Fruit fly (Drosophila melanogaster) whole organism, embryonic: ENCODE results near the gene CG4278.

Experiments used
- CG10267 ChIP-seq: fragments of 200-800 bp; sonication (Bioruptor generic); optimal IDR thresholded peaks from 2 replicates; lab custom pipeline; 2018; ENCODE audit warnings: missing biosample characterization, mild to moderate bottlenecking, missing genetic modification characterization, moderate library complexity
- CG13123 ChIP-seq: fragments of 200-800 bp; sonication (Bioruptor generic); optimal IDR thresholded peaks from 2 replicates; lab custom pipeline; 2016; ENCODE audit warnings: missing biosample characterization, missing genetic modification characterization
- CG13296 ChIP-seq: fragments of 200-800 bp; sonication (Bioruptor generic); optimal IDR thresholded peaks from 3 replicates; lab custom pipeline; 2018; ENCODE audit warnings: missing biosample characterization, mild to moderate bottlenecking, missing genetic modification characterization
- CG14710 ChIP-seq: fragments of 200-800 bp; sonication (Bioruptor generic); optimal IDR thresholded peaks from 3 replicates; lab custom pipeline; 2019; ENCODE audit warnings: missing biosample characterization, mild to moderate bottlenecking, missing genetic modification characterization, moderate library complexity
- CG1602 ChIP-seq: fragments of 200-800 bp; sonication (Bioruptor generic); optimal IDR thresholded peaks from 3 replicates; lab custom pipeline; 2016; ENCODE audit warnings: missing biosample characterization, missing genetic modification characterization
- CG16863 ChIP-seq: fragments of 200-800 bp; sonication (Bioruptor generic); optimal IDR thresholded peaks from 3 replicates; lab custom pipeline; 2016; ENCODE audit warnings: missing biosample characterization, missing genetic modification characterization
- CG17186 ChIP-seq: fragments of 200-800 bp; sonication (Bioruptor generic); optimal IDR thresholded peaks from 3 replicates; lab custom pipeline; 2017; ENCODE audit warnings: missing biosample characterization, missing genetic modification reagents, missing genetic modification characterization
- CG17385 ChIP-seq: fragments of 200-800 bp; sonication (Bioruptor generic); optimal IDR thresholded peaks from 3 replicates; lab custom pipeline; 2018; ENCODE audit warnings: missing biosample characterization, mild to moderate bottlenecking, missing genetic modification characterization
- CG17802 ChIP-seq: fragments of 200-800 bp; sonication (Bioruptor generic); optimal IDR thresholded peaks from 2 replicates; lab custom pipeline; 2018; ENCODE audit warnings: missing biosample characterization, mild to moderate bottlenecking, missing genetic modification characterization, moderate library complexity
- CG18476 ChIP-seq: fragments of 200-800 bp; sonication (Bioruptor generic); optimal IDR thresholded peaks from 2 replicates; lab custom pipeline; 2016; ENCODE audit warnings: missing biosample characterization, mild to moderate bottlenecking, missing genetic modification characterization
- CG18764 ChIP-seq: fragments of 200-800 bp; sonication (Bioruptor generic); optimal IDR thresholded peaks from 3 replicates; lab custom pipeline; 2016; ENCODE audit warnings: missing biosample characterization, missing genetic modification characterization
- CG2199 ChIP-seq: fragments of 200-800 bp; sonication (Bioruptor generic); IDR thresholded peaks from 3 replicates; pipeline ENCODE4 v1.3.6; 2022; ENCODE audit warnings: missing biosample characterization, missing genetic modification characterization
- CG2202 ChIP-seq: fragments of 200-800 bp; sonication (Bioruptor generic); optimal IDR thresholded peaks from 2 replicates; lab custom pipeline; 2018; ENCODE audit warnings: missing biosample characterization, mild to moderate bottlenecking, missing genetic modification characterization
- CG3281 ChIP-seq: fragments of 200-800 bp; sonication (Bioruptor generic); optimal IDR thresholded peaks from 3 replicates; lab custom pipeline; 2017; ENCODE audit warnings: missing biosample characterization, mild to moderate bottlenecking, missing genetic modification characterization
- CG3726 ChIP-seq: fragments of 200-800 bp; sonication (Bioruptor generic); IDR thresholded peaks from 3 replicates; pipeline ENCODE4, ENCODE4 v1.3.6; 2022; ENCODE audit warnings: missing biosample characterization, missing genetic modification characterization
- CG4424 ChIP-seq: fragments of 200-800 bp; sonication (Bioruptor generic); optimal IDR thresholded peaks from 3 replicates; lab custom pipeline; 2016; ENCODE audit warnings: missing biosample characterization, missing genetic modification characterization
- CG5245 ChIP-seq: fragments of 200-800 bp; sonication (Bioruptor generic); optimal IDR thresholded peaks from 3 replicates; lab custom pipeline; 2016; ENCODE audit warnings: missing biosample characterization, missing genetic modification characterization
- CG8281 ChIP-seq: fragments of 200-800 bp; sonication (Bioruptor generic); optimal IDR thresholded peaks from 2 replicates; lab custom pipeline; 2018; ENCODE audit warnings: missing biosample characterization, mild to moderate bottlenecking, missing genetic modification characterization, moderate library complexity
- CG8359 ChIP-seq: fragments of 200-800 bp; sonication (Bioruptor generic); optimal IDR thresholded peaks from 2 replicates; lab custom pipeline; 2017; ENCODE audit warnings: missing biosample characterization, mild to moderate bottlenecking, missing genetic modification characterization, borderline replicate concordance
- CG8388 ChIP-seq: fragments of 200-800 bp; sonication (Bioruptor generic); optimal IDR thresholded peaks from 2 replicates; lab custom pipeline; 2019; ENCODE audit warnings: missing biosample characterization, mild to moderate bottlenecking, missing genetic modification characterization, moderate library complexity
- CG9932 ChIP-seq: fragments of 200-800 bp; sonication (Bioruptor generic); IDR thresholded peaks from 2 replicates; pipeline ENCODE4 v1.3.6; 2022; ENCODE audit warnings: missing biosample characterization, missing genetic modification characterization
- Chrac-16 ChIP-seq: fragments of 200-800 bp; sonication (Bioruptor generic); optimal IDR thresholded peaks from 3 replicates; lab custom pipeline; 2016; ENCODE audit warnings: missing biosample characterization, missing genetic modification characterization
- E2f1 ChIP-seq: fragments of 200-800 bp; sonication (Bioruptor generic); IDR thresholded peaks from 2 replicates; pipeline ENCODE4 v1.3.6; 2022; ENCODE audit warnings: missing biosample characterization, missing genetic modification characterization
- Ets65A ChIP-seq: fragments of 200-800 bp; sonication (Bioruptor generic); peaks from one replicate; lab custom pipeline; 2016; ENCODE audit warnings: missing biosample characterization, missing genetic modification characterization
- Gsc ChIP-seq: fragments of 200-800 bp; sonication (Bioruptor generic); IDR thresholded peaks from 2 replicates; pipeline ENCODE4 v1.3.6; 2022; ENCODE audit warnings: missing biosample characterization, missing genetic modification characterization
- HLH3B ChIP-seq: fragments of 200-800 bp; sonication (Bioruptor generic); IDR thresholded peaks from 2 replicates; pipeline ENCODE4 v1.3.6; 2022; ENCODE audit warnings: missing biosample characterization, missing genetic modification characterization
- Hey ChIP-seq: fragments of 200-800 bp; sonication (Bioruptor generic); optimal IDR thresholded peaks from 3 replicates; lab custom pipeline; 2018; ENCODE audit warnings: missing biosample characterization, mild to moderate bottlenecking, missing genetic modification characterization
- Hr39 ChIP-seq: fragments of >200 bp; optimal IDR thresholded peaks from 2 replicates; lab custom pipeline; 2017
- MESR4 ChIP-seq: fragments of 200-800 bp; sonication (Bioruptor generic); optimal IDR thresholded peaks from 2 replicates; lab custom pipeline; 2018; ENCODE audit warnings: missing biosample characterization, mild to moderate bottlenecking, missing genetic modification characterization, moderate library complexity
- Mrtf ChIP-seq: fragments of 200-800 bp; sonication (Bioruptor generic); IDR thresholded peaks from 3 replicates; pipeline ENCODE4 v1.3.6; 2022; ENCODE audit warnings: missing biosample characterization, missing genetic modification characterization
- Neu2 ChIP-seq: fragments of 200-800 bp; sonication (Bioruptor generic); optimal IDR thresholded peaks from 3 replicates; lab custom pipeline; 2016; ENCODE audit warnings: missing biosample characterization, missing genetic modification characterization, borderline replicate concordance
- Rx ChIP-seq: fragments of 200-800 bp; sonication (Bioruptor generic); IDR thresholded peaks from 2 replicates; pipeline ENCODE4 v1.3.6; 2022; ENCODE audit warnings: missing biosample characterization, missing genetic modification characterization
- Sox100B ChIP-seq: fragments of 200-800 bp; sonication (Bioruptor generic); optimal IDR thresholded peaks from 3 replicates; lab custom pipeline; 2018; ENCODE audit warnings: missing biosample characterization, mild to moderate bottlenecking, missing genetic modification characterization
- bigmax ChIP-seq: fragments of 200-800 bp; sonication (Bioruptor generic); optimal IDR thresholded peaks from 2 replicates; lab custom pipeline; 2018; ENCODE audit warnings: missing biosample characterization, mild to moderate bottlenecking, missing genetic modification characterization
- chn ChIP-seq: fragments of 200-800 bp; sonication (Bioruptor generic); optimal IDR thresholded peaks from 2 replicates; lab custom pipeline; 2016; ENCODE audit warnings: missing biosample characterization, missing genetic modification characterization
- croc ChIP-seq: fragments of 200-800 bp; sonication (Bioruptor generic); conservative IDR thresholded peaks from 3 replicates; pipeline ENCODE4 v1.3.6; 2022; ENCODE audit warnings: missing biosample characterization, missing genetic modification characterization
- cwo ChIP-seq: fragments of 200-800 bp; sonication (Bioruptor generic); optimal IDR thresholded peaks from 3 replicates; lab custom pipeline; 2017; ENCODE audit warnings: missing biosample characterization, missing genetic modification characterization, mild to moderate bottlenecking, moderate library complexity, missing genetic modification reagents
- gce ChIP-seq: fragments of 200-800 bp; sonication (Bioruptor generic); IDR thresholded peaks from 3 replicates; pipeline ENCODE4 v1.3.6; 2022; ENCODE audit warnings: missing biosample characterization, missing genetic modification characterization
- gt ChIP-seq: fragments of 200-800 bp; sonication (Bioruptor generic); IDR thresholded peaks from 2 replicates; pipeline ENCODE4 v1.3.6; 2022; ENCODE audit warnings: missing biosample characterization, missing genetic modification characterization
- h ChIP-seq: fragments of >200 bp; optimal IDR thresholded peaks from 2 replicates; lab custom pipeline; 2017
- inv ChIP-seq: fragments of 200-800 bp; sonication (Bioruptor generic); IDR thresholded peaks from 2 replicates; pipeline ENCODE4 v1.3.6; 2022; ENCODE audit warnings: missing biosample characterization, missing genetic modification characterization; ENCODE audit not compliant: partially characterized antibody
- knrl ChIP-seq: fragments of 200-800 bp; sonication (Bioruptor generic); IDR thresholded peaks from 3 replicates; pipeline ENCODE4 v1.3.6; 2022; ENCODE audit warnings: missing biosample characterization, missing genetic modification characterization; ENCODE audit not compliant: partially characterized antibody
- lmd ChIP-seq: fragments of 200-800 bp; sonication (Bioruptor generic); IDR thresholded peaks from 2 replicates; pipeline ENCODE4 v1.3.6; 2022; ENCODE audit warnings: missing biosample characterization, missing genetic modification characterization
- pb ChIP-seq: fragments of 200-800 bp; sonication (Bioruptor generic); optimal IDR thresholded peaks from 3 replicates; lab custom pipeline; 2016; ENCODE audit warnings: missing biosample characterization, missing genetic modification characterization
- scrt ChIP-seq: fragments of 200-800 bp; sonication (Bioruptor generic); optimal IDR thresholded peaks from 2 replicates; lab custom pipeline; 2018; ENCODE audit warnings: missing biosample characterization, mild to moderate bottlenecking, missing genetic modification characterization, moderate library complexity
- sisA ChIP-seq: fragments of 200-800 bp; sonication (Bioruptor generic); IDR thresholded peaks from 2 replicates; pipeline ENCODE4 v1.3.6; 2022; ENCODE audit warnings: missing biosample characterization, missing genetic modification characterization
- so ChIP-seq: fragments of 200-800 bp; sonication (Bioruptor generic); IDR thresholded peaks from 3 replicates; pipeline ENCODE4 v1.3.6; 2022; ENCODE audit warnings: missing biosample characterization, missing genetic modification characterization
- sug ChIP-seq: fragments of 200-800 bp; optimal IDR thresholded peaks from 2 replicates; lab custom pipeline; 2019; ENCODE audit warnings: missing biosample characterization, mild to moderate bottlenecking, missing genetic modification characterization, moderate library complexity
- tin ChIP-seq: fragments of 200-800 bp; sonication (Bioruptor generic); optimal IDR thresholded peaks from 3 replicates; lab custom pipeline; 2016; ENCODE audit warnings: missing biosample characterization, missing genetic modification characterization
- tup ChIP-seq: fragments of 200-800 bp; sonication (Bioruptor generic); optimal IDR thresholded peaks from 2 replicates; lab custom pipeline; 2016; ENCODE audit warnings: missing biosample characterization, mild to moderate bottlenecking, missing genetic modification characterization, moderate library complexity

Gene CG4278

dm6 chr2L:16352585-16353580 lies 26.0 kb downstream of the CG4278 start, which contains the start of the genes Hyls1, chif and CG4455 (continued):
- TF ChIP-seq knrl (GFP tag; lab: Robert Waterston, UW) (peak; percentile 95), CG13296 (GFP tag; lab: Kevin White, UChicago) (no peak), tup (GFP tag; lab: Kevin White, UChicago) (no peak), CG18476 (no peak), croc (GFP tag; lab: Robert Waterston, UW) (no peak), lmd (GFP tag; lab: Robert Waterston, UW) (peak; percentile 43; the same call in 1 of the 2 replicates), gt (no peak), Neu2 (GFP tag; lab: Kevin White, UChicago) (no peak), Gsc (GFP tag; lab: Robert Waterston, UW) (no peak), chn (GFP tag; lab: Kevin White, UChicago) (no peak), CG1602 (peak; percentile 30), Rx (GFP tag; lab: Robert Waterston, UW) (no peak), so (no peak), CG17385 (no peak), CG14710 (tag; lab: Kevin White, UChicago) (peak; percentile 78), Chrac-16 (GFP tag; lab: Kevin White, UChicago) (peak; percentile 36), Mrtf (GFP tag; lab: Robert Waterston, UW) (no peak), Ets65A (GFP tag; lab: Kevin White, UChicago) (peak; percentile 68), CG8281 (tag; lab: Kevin White, UChicago) (no peak), CG17802 (tag; lab: Kevin White, UChicago) (no peak), CG3281 (GFP tag; lab: Kevin White, UChicago) (peak; percentile 24), pb (GFP tag; lab: Kevin White, UChicago) (no peak), CG9932 (GFP tag; lab: Robert Waterston, UW) (peak; percentile 68), E2f1 (GFP tag; lab: Robert Waterston, UW) (no peak), scrt (GFP tag; lab: Kevin White, UChicago) (peak; percentile 23), bigmax (GFP tag; lab: Kevin White, UChicago) (no peak), HLH3B (GFP tag; lab: Robert Waterston, UW) (no peak), CG10267 (tag; lab: Kevin White, UChicago) (peak; percentile 67), CG5245 (peak; percentile 29), CG16863 (GFP tag; lab: Kevin White, UChicago) (no peak), CG2202 (tag; lab: Kevin White, UChicago) (no peak), CG4424 (GFP tag; lab: Kevin White, UChicago) (peak; percentile 15), Sox100B (peak; percentile 50), sug (tag; lab: Kevin White, UChicago) (peak; percentile 50), sisA (GFP tag; lab: Robert Waterston, UW) (no peak), CG17186 (no peak), h (lab: Kevin White, UChicago) (no peak), CG13123 (GFP tag; lab: Kevin White, UChicago) (no peak), tin (GFP tag; lab: Kevin White, UChicago) (peak; percentile 7), MESR4 (GFP tag; lab: Kevin White, UChicago) (peak; percentile 55), CG2199 (GFP tag; lab: Robert Waterston, UW) (no peak), inv (GFP tag; lab: Robert Waterston, UW) (peak; percentile 89), gce (no peak), CG18764 (GFP tag; lab: Kevin White, UChicago) (peak; percentile 39), CG8388 (GFP tag; lab: Kevin White, UChicago) (no peak), CG3726 (GFP tag; lab: Robert Waterston, UW) (no peak), cwo (GFP tag; lab: Kevin White, UChicago) (peak; percentile 5), Hr39 (no peak), CG8359 (GFP tag; lab: Kevin White, UChicago) (no peak), Hey (tag; lab: Kevin White, UChicago) (no peak)
